Fruit fly (Drosophila melanogaster): ENCODE results near the gene CG7992.

DNA sequence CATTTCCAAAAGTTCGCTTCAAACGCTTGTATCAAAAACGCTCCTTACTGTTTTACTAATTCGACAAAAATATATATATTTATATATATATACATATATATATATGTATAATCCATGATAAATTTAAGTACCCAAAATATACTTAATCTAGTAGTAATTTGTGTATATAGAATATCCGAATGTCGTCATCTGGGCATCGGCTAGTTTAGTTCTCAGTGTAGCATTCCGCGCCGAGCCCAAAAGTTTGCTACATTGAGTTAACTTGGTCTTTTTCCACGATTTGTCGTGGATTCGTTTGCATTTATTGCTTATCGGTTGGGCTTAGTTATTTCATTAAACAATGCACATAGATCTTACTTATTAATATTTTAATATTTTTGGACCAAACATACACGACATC lies 34.2 kb upstream of the CG7992 start:
- TF ChIP-seq CG8478 (optimal IDR thresholded peaks at IDR 0.05) (no peak), CTCF (optimal IDR thresholded peaks at IDR 0.05) (no peak)
